Fruit fly (Drosophila melanogaster) Kc167 (cell line): Measurements from ENCODE around the gene dpr11.

Experiments
- Myc ChIP-seq: fragments of >200 bp; optimal IDR thresholded peaks from 2 replicates; lab custom pipeline; 2017; ENCODE audit warnings: missing external identifiers
- Sin3A ChIP-seq: fragments of >200 bp; optimal IDR thresholded peaks from 2 replicates; lab custom pipeline; 2018; ENCODE audit warnings: missing external identifiers
- h ChIP-seq: fragments of >200 bp; optimal IDR thresholded peaks from 3 replicates; lab custom pipeline; 2018; ENCODE audit warnings: missing external identifiers
- insv ChIP-seq: fragments of >200 bp; optimal IDR thresholded peaks from 3 replicates; lab custom pipeline; 2018; ENCODE audit warnings: missing external identifiers
- psq ChIP-seq: fragments of >200 bp; optimal IDR thresholded peaks from 2 replicates; lab custom pipeline; 2017; ENCODE audit warnings: missing external identifiers
- ttk ChIP-seq: sonication (Bioruptor generic); optimal IDR thresholded peaks from 2 replicates; lab custom pipeline; 2017; ENCODE audit warnings: missing external identifiers

Gene dpr11

dm6 chr3R:6593068-6593567 is at the start of gene dpr11:
dpr11 (minus strand) TSS chr3R:6593330.
- TF ChIP-seq h (lab: Kevin White, UChicago) (no peak), psq (lab: Kevin White, UChicago) (no peak), Myc (lab: Kevin White, UChicago) (no peak), Sin3A (no peak), insv (lab: Kevin White, UChicago) (no peak), ttk (lab: Kevin White, UChicago) (no peak)

DNA sequence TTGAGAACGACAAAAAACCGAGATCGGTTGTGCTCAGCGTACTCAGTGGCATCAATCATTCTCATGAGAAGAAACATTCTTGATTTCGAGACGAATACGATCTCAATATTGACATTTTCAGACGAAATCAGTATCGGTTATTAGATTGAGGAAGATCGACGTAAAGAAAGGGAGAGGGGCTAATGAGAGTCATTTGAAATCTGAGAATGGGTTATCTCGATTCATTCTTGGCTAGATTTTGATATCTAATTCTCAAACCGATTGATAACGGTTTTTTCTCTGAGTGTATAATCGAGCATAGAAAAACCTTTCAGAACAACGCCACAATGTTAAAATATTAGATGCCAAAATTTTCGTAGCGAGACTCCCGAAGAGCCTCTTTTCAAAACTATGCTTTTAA is 47.8 kb upstream of the dpr11 start, which contains the start of gene CG31286:
Gene CG31286, plus strand, starts transcription at position 301 of the 400 bp plus-strand sequence.
- TF ChIP-seq psq (lab: Kevin White, UChicago) (no peak), Sin3A (no peak), insv (lab: Kevin White, UChicago) (no peak), ttk (lab: Kevin White, UChicago) (no peak), Myc (lab: Kevin White, UChicago) (no peak), h (lab: Kevin White, UChicago) (no peak)

dm6 chr3R:6629851-6630250 is 36.7 kb upstream of the dpr11 start, which contains the start of gene sunz:
sunz (plus strand) TSS chr3R:6630151.
- TF ChIP-seq insv (lab: Kevin White, UChicago) = no peak
- TF ChIP-seq h (lab: Kevin White, UChicago) = no peak
- no peak for TF ChIP-seq Myc (lab: Kevin White, UChicago)
- no peak for TF ChIP-seq Sin3A
- TF ChIP-seq psq (lab: Kevin White, UChicago) = no peak
- TF ChIP-seq ttk (lab: Kevin White, UChicago) = no peak

DNA sequence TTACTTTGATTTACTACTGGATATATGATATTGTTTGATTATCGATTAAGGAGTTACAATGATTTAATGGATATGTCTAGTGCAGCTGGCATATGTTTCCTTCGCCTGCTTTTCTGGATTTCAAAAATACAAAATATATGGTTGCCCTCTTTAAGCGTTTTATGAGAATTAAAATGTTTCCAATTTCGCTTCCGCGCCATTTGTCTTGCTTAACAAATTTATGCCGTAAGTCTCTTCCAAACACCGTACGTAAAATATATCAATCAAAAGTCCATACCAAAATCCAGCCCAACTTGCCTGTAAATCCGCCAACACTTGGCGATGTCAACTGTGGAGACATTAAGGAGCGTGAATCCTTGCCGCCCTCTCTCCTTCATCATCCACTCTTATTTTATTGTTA is 36.1 kb upstream of the dpr11 start, which contains the start of gene CG15177:
Gene CG15177, minus strand, starts transcription at position 101 of the 400 bp plus-strand sequence.
- TF ChIP-seq ttk (lab: Kevin White, UChicago) = no peak
- TF ChIP-seq h (lab: Kevin White, UChicago) = no peak
- TF ChIP-seq Sin3A = no peak
- no peak for TF ChIP-seq psq (lab: Kevin White, UChicago)
- TF ChIP-seq insv (lab: Kevin White, UChicago) = no peak
- no peak for TF ChIP-seq Myc (lab: Kevin White, UChicago)

dm6 chr3R:6627800-6628199 is 34.7 kb upstream of the dpr11 start, which contains the start of gene sowi:
sowi (minus strand) TSS chr3R:6627900.
- no peak for TF ChIP-seq Myc (lab: Kevin White, UChicago)
- no peak for TF ChIP-seq Sin3A
- no peak for TF ChIP-seq insv (lab: Kevin White, UChicago)

DNA sequence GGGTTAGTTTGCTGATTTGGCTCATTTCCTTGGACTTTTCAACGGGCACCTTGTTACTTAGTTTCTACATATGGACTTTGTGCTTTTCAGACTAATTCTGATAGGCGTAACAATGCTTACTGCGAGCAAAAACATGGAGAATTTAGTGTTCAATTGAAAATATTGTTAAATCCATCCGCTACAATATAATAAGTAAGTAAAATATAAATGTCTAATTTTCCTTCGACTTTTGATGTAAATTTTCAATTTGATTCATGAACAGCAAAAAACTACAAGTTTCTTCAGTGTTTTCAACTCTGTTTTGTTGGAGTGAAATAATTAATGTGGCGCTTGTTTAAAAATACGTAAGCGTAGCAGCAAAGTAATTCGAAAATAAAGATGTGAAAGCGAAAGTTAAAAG is 15.7 kb upstream of the dpr11 start, which contains the start of gene glob2:
Gene glob2, minus strand, starts transcription at position 101 of the 400 bp plus-strand sequence.
- no peak for TF ChIP-seq Sin3A
- TF ChIP-seq insv (lab: Kevin White, UChicago) = no peak
- no peak for TF ChIP-seq psq (lab: Kevin White, UChicago)
- TF ChIP-seq h (lab: Kevin White, UChicago) = no peak
- no peak for TF ChIP-seq ttk (lab: Kevin White, UChicago)
- no peak for TF ChIP-seq Myc (lab: Kevin White, UChicago)

DNA sequence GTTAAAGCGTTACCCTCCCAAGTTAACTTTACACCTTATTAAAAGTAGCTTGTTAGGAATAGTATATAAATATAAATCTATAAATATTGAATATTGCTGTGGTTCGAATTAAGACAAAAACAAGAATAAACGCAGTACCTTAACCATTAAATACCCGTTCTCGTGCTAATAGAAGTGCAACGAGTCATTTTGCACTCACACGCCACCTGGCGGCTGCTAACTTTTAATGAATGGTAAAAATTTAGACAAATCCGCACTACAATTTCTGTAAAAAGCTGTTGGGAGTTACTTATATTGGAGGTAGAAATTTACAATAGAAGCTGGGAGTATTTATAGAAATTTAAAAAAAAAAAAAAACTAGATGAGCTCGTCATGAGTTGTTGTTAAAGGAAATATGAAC is 12.0 kb upstream of the dpr11 start:
- no peak for TF ChIP-seq Myc (lab: Kevin White, UChicago)
- TF ChIP-seq Sin3A = no peak
- TF ChIP-seq psq (lab: Kevin White, UChicago) = no peak
- no peak for TF ChIP-seq h (lab: Kevin White, UChicago)
- TF ChIP-seq ttk (lab: Kevin White, UChicago) = no peak
- no peak for TF ChIP-seq insv (lab: Kevin White, UChicago)

dm6 chr3R:6600942-6601341 is 7.8 kb upstream of the dpr11 start, which contains the start of gene CG31482:
CG31482 (plus strand) TSS chr3R:6601242.
- TF ChIP-seq Sin3A (no peak), insv (lab: Kevin White, UChicago) (no peak), Myc (lab: Kevin White, UChicago) (no peak), h (lab: Kevin White, UChicago) (no peak), ttk (lab: Kevin White, UChicago) (no peak), psq (lab: Kevin White, UChicago) (no peak)

dm6 chr3R:6597922-6598321 is 4.8 kb upstream of the dpr11 start, which contains the start of gene CG1138:
CG1138 (minus strand) TSS chr3R:6598022.
- no peak for TF ChIP-seq Sin3A
- no peak for TF ChIP-seq Myc (lab: Kevin White, UChicago)
- TF ChIP-seq ttk (lab: Kevin White, UChicago) = no peak
- no peak for TF ChIP-seq psq (lab: Kevin White, UChicago)
- TF ChIP-seq h (lab: Kevin White, UChicago) = no peak
- TF ChIP-seq insv (lab: Kevin White, UChicago) = no peak

- TF ChIP-seq Myc (lab: Kevin White, UChicago) (no peak), psq (lab: Kevin White, UChicago) (no peak)
Measured at dm6 chr3R:6580484-6580883, 12.6 kb downstream of the dpr11 start, which contains the start of gene CG2336. CG2336 (plus strand) TSS chr3R:6580784.

- TF ChIP-seq ttk (lab: Kevin White, UChicago) = no peak
- TF ChIP-seq h (lab: Kevin White, UChicago) = no peak
- no peak for TF ChIP-seq Myc (lab: Kevin White, UChicago)
- no peak for TF ChIP-seq insv (lab: Kevin White, UChicago)
- TF ChIP-seq Sin3A = no peak
- TF ChIP-seq psq (lab: Kevin White, UChicago) = no peak
Measured at dm6 chr3R:6568835-6569234, 24.3 kb downstream of the dpr11 start.

- TF ChIP-seq insv (lab: Kevin White, UChicago) (no peak), h (lab: Kevin White, UChicago) (no peak), Sin3A (no peak), ttk (lab: Kevin White, UChicago) (no peak), Myc (lab: Kevin White, UChicago) (no peak), psq (lab: Kevin White, UChicago) (no peak)
Measured at dm6 chr3R:6560251-6560650, 32.9 kb downstream of the dpr11 start, which contains the start of gene CG1137. CG1137 (minus strand) TSS chr3R:6560351.
